Fruit fly (Drosophila melanogaster) whole organism, embryonic: ENCODE measurements around the gene Lamp1.
A peak's percentile ranks its signal among the peaks of the same experiment; 100 is the strongest.

Experiments used
- Antp ChIP-seq: fragments of 200-800 bp; sonication (Bioruptor generic); optimal IDR thresholded peaks from 3 replicates; lab custom pipeline; 2016; ENCODE audit warnings: missing biosample characterization, missing genetic modification characterization
- CG10267 ChIP-seq: fragments of 200-800 bp; sonication (Bioruptor generic); optimal IDR thresholded peaks from 2 replicates; lab custom pipeline; 2018; ENCODE audit warnings: missing biosample characterization, mild to moderate bottlenecking, missing genetic modification characterization, moderate library complexity
- CG11456 ChIP-seq: fragments of 200-800 bp; sonication (Bioruptor generic); IDR thresholded peaks from 3 replicates; pipeline ENCODE4 v1.3.6; 2022; ENCODE audit warnings: missing biosample characterization, missing genetic modification characterization
- CG11696 ChIP-seq: fragments of 200-800 bp; sonication (Bioruptor generic); IDR thresholded peaks from 2 replicates; pipeline ENCODE4 v1.3.6; 2022; ENCODE audit warnings: missing biosample characterization, missing genetic modification characterization
- CG12391 ChIP-seq: fragments of 200-800 bp; sonication (Bioruptor generic); optimal IDR thresholded peaks from 3 replicates; lab custom pipeline; 2018; ENCODE audit warnings: missing biosample characterization, mild to moderate bottlenecking, missing genetic modification characterization, moderate library complexity
- CG15696 ChIP-seq: fragments of 200-800 bp; sonication (Bioruptor generic); optimal IDR thresholded peaks from 2 replicates; lab custom pipeline; 2019; ENCODE audit warnings: missing biosample characterization, mild to moderate bottlenecking, missing genetic modification characterization, moderate library complexity
- CG16813 ChIP-seq: fragments of 200-800 bp; sonication (Bioruptor generic); IDR thresholded peaks from 3 replicates; pipeline ENCODE4 v1.3.6; 2022; ENCODE audit warnings: missing biosample characterization, missing genetic modification characterization; ENCODE audit not compliant: partially characterized antibody
- CG17568 ChIP-seq: fragments of 200-800 bp; sonication (Bioruptor generic); optimal IDR thresholded peaks from 2 replicates; lab custom pipeline; 2018; ENCODE audit warnings: missing biosample characterization, mild to moderate bottlenecking, missing genetic modification characterization, moderate library complexity
- CG17912 ChIP-seq: fragments of 200-800 bp; sonication (Bioruptor generic); optimal IDR thresholded peaks from 2 replicates; lab custom pipeline; 2018; ENCODE audit warnings: missing biosample characterization, mild to moderate bottlenecking, missing genetic modification characterization
- CG1792 ChIP-seq: fragments of 200-800 bp; sonication (Bioruptor generic); optimal IDR thresholded peaks from 2 replicates; lab custom pipeline; 2016; ENCODE audit warnings: missing biosample characterization, missing genetic modification characterization
- CG2116 ChIP-seq: fragments of 200-800 bp; sonication (Bioruptor generic); optimal IDR thresholded peaks from 3 replicates; lab custom pipeline; 2018; ENCODE audit warnings: missing biosample characterization, mild to moderate bottlenecking, missing genetic modification characterization
- CG30020 ChIP-seq: fragments of 200-800 bp; optimal IDR thresholded peaks from 2 replicates; lab custom pipeline; 2019; ENCODE audit warnings: missing biosample characterization, mild to moderate bottlenecking, missing genetic modification characterization, moderate library complexity
- CG30431 ChIP-seq: fragments of 200-800 bp; sonication (Bioruptor generic); optimal IDR thresholded peaks from 2 replicates; lab custom pipeline; 2017; ENCODE audit warnings: missing biosample characterization, missing genetic modification characterization
- CG3995 ChIP-seq: fragments of 200-800 bp; sonication (Bioruptor generic); optimal IDR thresholded peaks from 3 replicates; lab custom pipeline; 2016; ENCODE audit warnings: missing biosample characterization, missing genetic modification characterization
- CG43689 ChIP-seq: fragments of 200-800 bp; sonication (Bioruptor generic); IDR thresholded peaks from 2 replicates; pipeline ENCODE4 v1.3.6; 2022; ENCODE audit warnings: missing biosample characterization, missing genetic modification characterization
- CG4707 ChIP-seq: fragments of 200-800 bp; sonication (Bioruptor generic); optimal IDR thresholded peaks from 2 replicates; lab custom pipeline; 2018; ENCODE audit warnings: missing biosample characterization, mild to moderate bottlenecking, missing genetic modification characterization, moderate library complexity
- CG6654 ChIP-seq: fragments of 200-800 bp; sonication (Bioruptor generic); optimal IDR thresholded peaks from 2 replicates; lab custom pipeline; 2017; ENCODE audit warnings: missing biosample characterization, mild to moderate bottlenecking, missing genetic modification characterization
- CG7745 ChIP-seq: fragments of 200-800 bp; sonication (Bioruptor generic); optimal IDR thresholded peaks from 2 replicates; lab custom pipeline; 2018; ENCODE audit warnings: missing biosample characterization, mild to moderate bottlenecking, missing genetic modification characterization, moderate library complexity
- CG7786 ChIP-seq: fragments of 200-800 bp; sonication (Bioruptor generic); optimal IDR thresholded peaks from 2 replicates; lab custom pipeline; 2016; ENCODE audit warnings: missing biosample characterization, missing genetic modification characterization
- CG7839 ChIP-seq: fragments of 200-800 bp; sonication (Bioruptor generic); optimal IDR thresholded peaks from 3 replicates; lab custom pipeline; 2018; ENCODE audit warnings: missing biosample characterization, mild to moderate bottlenecking, missing genetic modification characterization, moderate library complexity
- CG8290 ChIP-seq, 3 experiments: fragments of 200-800 bp; sonication (Bioruptor generic); optimal IDR thresholded peaks; 2 replicates each; lab custom pipeline; 2016 to 2019; ENCODE audit warnings: missing biosample characterization in 3 of 3, missing genetic modification characterization in 3 of 3, mild to moderate bottlenecking in 2 of 3, moderate library complexity in 1 of 3
- CG9797 ChIP-seq: fragments of 200-800 bp; sonication (Bioruptor generic); optimal IDR thresholded peaks from 3 replicates; lab custom pipeline; 2018; ENCODE audit warnings: missing biosample characterization, mild to moderate bottlenecking, missing genetic modification characterization
- CHES-1-like ChIP-seq: fragments of 200-800 bp; sonication (Bioruptor generic); optimal IDR thresholded peaks from 2 replicates; lab custom pipeline; 2016; ENCODE audit warnings: missing biosample characterization, missing genetic modification characterization
- Doc3 ChIP-seq: fragments of 200-800 bp; sonication (Bioruptor generic); IDR thresholded peaks from 3 replicates; pipeline ENCODE4 v1.3.6; 2022; ENCODE audit warnings: missing biosample characterization, missing genetic modification characterization; ENCODE audit not compliant: partially characterized antibody
- Dref ChIP-seq: fragments of 200-800 bp; sonication (Bioruptor generic); IDR thresholded peaks from 2 replicates; pipeline ENCODE4 v1.3.6; 2022; ENCODE audit warnings: missing biosample characterization, missing genetic modification characterization
- Fer2 ChIP-seq: fragments of 200-800 bp; sonication (Bioruptor generic); optimal IDR thresholded peaks from 2 replicates; lab custom pipeline; 2018; ENCODE audit warnings: missing biosample characterization, mild to moderate bottlenecking, missing genetic modification characterization, moderate library complexity
- Hr3 ChIP-seq: fragments of 200-800 bp; sonication (Bioruptor generic); optimal IDR thresholded peaks from 3 replicates; lab custom pipeline; 2016; ENCODE audit warnings: missing biosample characterization, missing genetic modification characterization
- Lpt ChIP-seq: fragments of >200 bp; optimal IDR thresholded peaks from 2 replicates; lab custom pipeline; 2018; ENCODE audit warnings: missing biosample characterization, missing genetic modification characterization
- Med ChIP-seq: fragments of 200-800 bp; sonication (Bioruptor generic); peaks from one replicate; lab custom pipeline; 2016; ENCODE audit warnings: missing biosample characterization, missing genetic modification characterization, mild to moderate bottlenecking, inconsistent platforms, moderate library complexity
- NFAT ChIP-seq: fragments of 200-800 bp; sonication (Bioruptor generic); IDR thresholded peaks from 2 replicates; pipeline ENCODE4 v1.3.6; 2022; ENCODE audit warnings: missing biosample characterization, missing genetic modification characterization
- NfI ChIP-seq: fragments of 200-800 bp; sonication (Bioruptor generic); optimal IDR thresholded peaks from 3 replicates; lab custom pipeline; 2018; ENCODE audit warnings: missing biosample characterization, mild to moderate bottlenecking, missing genetic modification characterization, moderate library complexity
- Pdp1 ChIP-seq, 2 experiments: fragments of 200-800 bp; sonication (Bioruptor generic); optimal IDR thresholded peaks; 3 replicates each; lab custom pipeline; 2016; ENCODE audit warnings: missing biosample characterization in 2 of 2, missing genetic modification characterization in 2 of 2, mild to moderate bottlenecking in 1 of 2, moderate library complexity in 1 of 2
- abd-A ChIP-seq: fragments of 200-800 bp; sonication (Bioruptor generic); optimal IDR thresholded peaks from 3 replicates; lab custom pipeline; 2019; ENCODE audit warnings: missing biosample characterization, mild to moderate bottlenecking, missing genetic modification characterization, moderate library complexity
- cas ChIP-seq: fragments of 200-800 bp; sonication (Bioruptor generic); IDR thresholded peaks from 2 replicates; pipeline ENCODE4 v1.3.6; 2022; ENCODE audit warnings: missing biosample characterization, missing genetic modification characterization
- crp ChIP-seq, 2 experiments: fragments of 200-800 bp; sonication (Bioruptor generic); optimal IDR thresholded peaks; 2 replicates in 1 of 2; 3 replicates in 1 of 2; lab custom pipeline; 2017; ENCODE audit warnings: missing biosample characterization in 2 of 2, missing genetic modification characterization in 2 of 2, mild to moderate bottlenecking in 1 of 2, moderate library complexity in 1 of 2
- ewg ChIP-seq: fragments of 200-800 bp; sonication (Bioruptor generic); optimal IDR thresholded peaks from 3 replicates; lab custom pipeline; 2017; ENCODE audit warnings: mild to moderate bottlenecking, missing biosample characterization, missing genetic modification reagents, missing genetic modification characterization
- gro ChIP-seq: fragments of 200-800 bp; sonication (Bioruptor generic); optimal IDR thresholded peaks from 2 replicates; lab custom pipeline; 2016; ENCODE audit warnings: missing biosample characterization, missing genetic modification characterization
- gt ChIP-seq: fragments of 200-800 bp; sonication (Bioruptor generic); IDR thresholded peaks from 2 replicates; pipeline ENCODE4 v1.3.6; 2022; ENCODE audit warnings: missing biosample characterization, missing genetic modification characterization
- h ChIP-seq: fragments of >200 bp; optimal IDR thresholded peaks from 2 replicates; lab custom pipeline; 2017
- ham ChIP-seq: fragments of 200-800 bp; sonication (Bioruptor generic); IDR thresholded peaks from 2 replicates; pipeline ENCODE4 v1.3.6; 2022; ENCODE audit warnings: missing biosample characterization, missing genetic modification characterization
- her ChIP-seq: fragments of 200-800 bp; sonication (Bioruptor generic); optimal IDR thresholded peaks from 2 replicates; lab custom pipeline; 2016; ENCODE audit warnings: missing biosample characterization, missing genetic modification characterization
- ken ChIP-seq: fragments of 200-800 bp; sonication (Bioruptor generic); IDR thresholded peaks from 3 replicates; pipeline ENCODE4 v1.3.6; 2022; ENCODE audit warnings: missing biosample characterization, missing genetic modification characterization
- klu ChIP-seq: fragments of 200-800 bp; sonication (Bioruptor generic); IDR thresholded peaks from 2 replicates; pipeline ENCODE4 v1.3.6; 2022; ENCODE audit warnings: missing biosample characterization, missing genetic modification characterization
- lab ChIP-seq: fragments of 200-800 bp; sonication (Bioruptor generic); optimal IDR thresholded peaks from 3 replicates; lab custom pipeline; 2017; ENCODE audit warnings: missing biosample characterization, missing genetic modification characterization, mild to moderate bottlenecking, moderate library complexity, missing genetic modification reagents
- lilli ChIP-seq: fragments of 200-800 bp; sonication (Bioruptor generic); optimal IDR thresholded peaks from 3 replicates; lab custom pipeline; 2016; ENCODE audit warnings: missing biosample characterization, missing genetic modification characterization
- pb ChIP-seq: fragments of 200-800 bp; sonication (Bioruptor generic); optimal IDR thresholded peaks from 3 replicates; lab custom pipeline; 2016; ENCODE audit warnings: missing biosample characterization, missing genetic modification characterization
- rib ChIP-seq: fragments of 200-800 bp; sonication (Bioruptor generic); IDR thresholded peaks from 2 replicates; pipeline ENCODE4 v1.3.6; 2022; ENCODE audit warnings: missing biosample characterization, missing genetic modification characterization
- stwl ChIP-seq: fragments of 200-800 bp; sonication (Bioruptor generic); optimal IDR thresholded peaks from 3 replicates; lab custom pipeline; 2018; ENCODE audit warnings: missing biosample characterization, mild to moderate bottlenecking, missing genetic modification characterization, moderate library complexity
- sug ChIP-seq: fragments of 200-800 bp; optimal IDR thresholded peaks from 2 replicates; lab custom pipeline; 2019; ENCODE audit warnings: missing biosample characterization, mild to moderate bottlenecking, missing genetic modification characterization, moderate library complexity
- tll ChIP-seq, 2 experiments: fragments of 200-800 bp in 1 of 2; fragments of >200 bp in 1 of 2; sonication (Bioruptor generic) in 1 of 2; optimal IDR thresholded peaks; 2 replicates each; lab custom pipeline; 2017 to 2019; ENCODE audit warnings: missing biosample characterization in 2 of 2, missing genetic modification characterization in 2 of 2, mild to moderate bottlenecking in 1 of 2, moderate library complexity in 1 of 2
- vnd ChIP-seq: fragments of 200-800 bp; sonication (Bioruptor generic); IDR thresholded peaks from 3 replicates; pipeline ENCODE4 v1.3.6; 2022; ENCODE audit warnings: missing biosample characterization, missing genetic modification characterization; ENCODE audit not compliant: partially characterized antibody

Lamp1 gene

dm6 chr2L:21624472-21624787, 51.2 kb downstream of the Lamp1 start (continued):
- TF ChIP-seq CG3995 (GFP tag; lab: Kevin White, UChicago) (no peak), Med (GFP tag; lab: Kevin White, UChicago) (peak; percentile 77), CG4707 (GFP tag; lab: Kevin White, UChicago) (no peak), rib (GFP tag; lab: Robert Waterston, UW) (no peak), CG12391 (no peak), CG10267 (peak; percentile 9), CG30431 (GFP tag; lab: Kevin White, UChicago) (no peak), vnd (GFP tag; lab: Robert Waterston, UW) (peak; percentile 14; the same call in 1 of the 3 replicates), Hr3 (GFP tag; lab: Kevin White, UChicago) (no peak), CG7745 (tag; lab: Kevin White, UChicago) (no peak), CHES-1-like (GFP tag; lab: Kevin White, UChicago) (no peak), CG9797 (no peak), cas (GFP tag; lab: Robert Waterston, UW) (no peak), CG7786 (GFP tag; lab: Kevin White, UChicago) (no peak), crp (GFP tag; optimal IDR thresholded peaks at IDR 0.05; lab: Kevin White, UChicago) (no peak), Doc3 (GFP tag; lab: Robert Waterston, UW) (peak; percentile 34; the same call in 2 of the 3 replicates), stwl (tag; lab: Kevin White, UChicago) (peak; percentile 74), her (no peak), lilli (GFP tag; lab: Kevin White, UChicago) (no peak), h (lab: Kevin White, UChicago) (no peak), ewg (GFP tag; lab: Kevin White, UChicago) (no peak), NFAT (GFP tag; lab: Robert Waterston, UW) (no peak), NfI (GFP tag; lab: Kevin White, UChicago) (no peak), sug (no peak), Pdp1 (GFP tag; optimal IDR thresholded peaks at IDR 0.05; lab: Kevin White, UChicago) (peak in 1 of 2 experiments; percentile 68), CG30020 (tag; lab: Kevin White, UChicago) (peak; percentile 75), tll (GFP tag; optimal IDR thresholded peaks at IDR 0.05; lab: Kevin White, UChicago) (no peak), lab (GFP tag; lab: Kevin White, UChicago) (no peak), gt (GFP tag; lab: Robert Waterston, UW) (no peak), Lpt (GFP tag; lab: Kevin White, UChicago) (no peak), ham (GFP tag; lab: Robert Waterston, UW) (no peak), pb (GFP tag; lab: Kevin White, UChicago) (no peak), CG16813 (GFP tag; lab: Robert Waterston, UW) (peak; percentile 58), CG15696 (tag; lab: Kevin White, UChicago) (no peak), CG11456 (GFP tag; lab: Robert Waterston, UW) (no peak), CG1792 (no peak), Antp (no peak), klu (GFP tag; lab: Robert Waterston, UW) (no peak), CG11696 (GFP tag; lab: Robert Waterston, UW) (no peak), CG2116 (GFP tag; lab: Kevin White, UChicago) (peak; percentile 40), CG17568 (no peak), Fer2 (tag; lab: Kevin White, UChicago) (no peak), CG43689 (no peak), CG7839 (tag; lab: Kevin White, UChicago) (no peak), CG17912 (GFP tag; lab: Kevin White, UChicago) (no peak), gro (GFP tag; lab: Kevin White, UChicago) (no peak), CG6654 (GFP tag; lab: Kevin White, UChicago) (no peak), CG8290 (GFP tag; optimal IDR thresholded peaks at IDR 0.05; lab: Kevin White, UChicago) (no peak), CG8290 (tag; optimal IDR thresholded peaks at IDR 0.05; lab: Kevin White, UChicago) (peak in 1 of 2 experiments; percentile 44), abd-A (tag; lab: Kevin White, UChicago) (no peak), ken (GFP tag; lab: Robert Waterston, UW) (no peak), Dref (GFP tag; lab: Robert Waterston, UW) (peak; percentile 65)
